ENCODE assay signal across 2 fruit fly cellular contexts in genomic region chr3L:26013573-26014366, dm6.
TF ChIP-seq lines count a peak whose summit lies in the region.

No protein-coding gene starts in this region.

TF ChIP-seq in whole organism, embryonic, 481 proteins besides CTCF, POLR2A, EP300 and RAD21 (continued from another document):
- TF ChIP-seq pfk (GFP tag; optimal IDR thresholded peaks at IDR 0.05; lab: Kevin White, UChicago) (peak; percentile 61), CG17361 (GFP tag; IDR thresholded peaks at IDR 0.05; lab: Robert Waterston, UW) (peak; percentile 76), CoRest (tag; optimal IDR thresholded peaks at IDR 0.05; lab: Kevin White, UChicago) (peak; percentile 39), CG1603 (tag; optimal IDR thresholded peaks at IDR 0.05; lab: Kevin White, UChicago) (peak; percentile 99), gfzf (GFP tag; optimal IDR thresholded peaks at IDR 0.05; lab: Kevin White, UChicago) (peak; percentile 14), Abd-B (GFP tag; optimal IDR thresholded peaks at IDR 0.05; lab: Kevin White, UChicago) (peak; percentile 32), CG7839 (tag; optimal IDR thresholded peaks at IDR 0.05; lab: Kevin White, UChicago) (peak; percentile 11), Usf (GFP tag; optimal IDR thresholded peaks at IDR 0.05; lab: Kevin White, UChicago) (peak; percentile 17), Ets65A (GFP tag; lab: Kevin White, UChicago) (peak; percentile 92), CG9817 (tag; optimal IDR thresholded peaks at IDR 0.05; lab: Kevin White, UChicago) (peak; percentile 29), slbo (GFP tag; IDR thresholded peaks at IDR 0.05; lab: Robert Waterston, UW) (peak; percentile 67), Gug (GFP tag; IDR thresholded peaks at IDR 0.05; lab: Robert Waterston, UW) (peak; percentile 32; the same call in 1 of the 4 replicates), dmrt11E (tag; optimal IDR thresholded peaks at IDR 0.05; lab: Kevin White, UChicago) (peak; percentile 41), Eip74EF (GFP tag; optimal IDR thresholded peaks at IDR 0.05; lab: Kevin White, UChicago) (peak in 1 of 2 experiments; percentile 89), Sry-δ (GFP tag; optimal IDR thresholded peaks at IDR 0.05; lab: Kevin White, UChicago) (peak; percentile 11), CG3995 (GFP tag; optimal IDR thresholded peaks at IDR 0.05; lab: Kevin White, UChicago) (peak; percentile 35), crp (GFP tag; optimal IDR thresholded peaks at IDR 0.05; lab: Kevin White, UChicago) (peak in 1 of 2 experiments; percentile 36), CG30020 (tag; optimal IDR thresholded peaks at IDR 0.05; lab: Kevin White, UChicago) (peak; percentile 98), CG8290 (GFP tag; optimal IDR thresholded peaks at IDR 0.05; lab: Kevin White, UChicago) (peak; percentile 73), CG8290 (tag; optimal IDR thresholded peaks at IDR 0.05; lab: Kevin White, UChicago) (peak in 1 of 2 experiments; percentile 66), D19B (GFP tag; optimal IDR thresholded peaks at IDR 0.05; lab: Kevin White, UChicago) (peak; percentile 1), lola (GFP tag; optimal IDR thresholded peaks at IDR 0.05; lab: Kevin White, UChicago) (peak in 1 of 3 experiments; percentile 95), Dfd (GFP tag; optimal IDR thresholded peaks at IDR 0.05; lab: Kevin White, UChicago) (peak in 1 of 2 experiments; percentile 96), CG11723 (GFP tag; optimal IDR thresholded peaks at IDR 0.05; lab: Kevin White, UChicago) (peak; percentile 92), CG10366 (GFP tag; IDR thresholded peaks at IDR 0.05; lab: Robert Waterston, UW) (peak; percentile 30; the same call in 1 of the 2 replicates), CG9437 (GFP tag; optimal IDR thresholded peaks at IDR 0.05; lab: Kevin White, UChicago) (peak; percentile 6), CG15011 (GFP tag; optimal IDR thresholded peaks at IDR 0.05; lab: Kevin White, UChicago) (no peak), CG33213 (GFP tag; optimal IDR thresholded peaks at IDR 0.05; lab: Kevin White, UChicago) (peak; percentile 79), CG4617 (GFP tag; optimal IDR thresholded peaks at IDR 0.05; lab: Kevin White, UChicago; ENCODE audit: borderline replicate concordance) (peak; percentile 20), amos (GFP tag; IDR thresholded peaks at IDR 0.05; lab: Robert Waterston, UW; ENCODE audit: partially characterized antibody) (no peak; the same call in 1 of the 2 replicates), ssp (GFP tag; IDR thresholded peaks at IDR 0.05; lab: Robert Waterston, UW) (peak; percentile 100), tll (GFP tag; optimal IDR thresholded peaks at IDR 0.05; lab: Kevin White, UChicago) (peak in 1 of 2 experiments; percentile 95), zfh1 (GFP tag; IDR thresholded peaks at IDR 0.05; lab: Robert Waterston, UW) (no peak), mam (GFP tag; optimal IDR thresholded peaks at IDR 0.05; lab: Kevin White, UChicago) (peak; percentile 32), Lhr (GFP tag; optimal IDR thresholded peaks at IDR 0.05; lab: Kevin White, UChicago) (peak; percentile 78), Rx (GFP tag; IDR thresholded peaks at IDR 0.05; lab: Robert Waterston, UW) (no peak; the same call in 1 of the 2 replicates), bcd (GFP tag; optimal IDR thresholded peaks at IDR 0.05; lab: Kevin White, UChicago) (peak; percentile 14), CG9876 (GFP tag; optimal IDR thresholded peaks at IDR 0.05; lab: Kevin White, UChicago) (peak; percentile 3), Hr78 (GFP tag; optimal IDR thresholded peaks at IDR 0.05; lab: Kevin White, UChicago) (peak in 1 of 2 experiments; percentile 75), CG8089 (GFP tag; optimal IDR thresholded peaks at IDR 0.05; lab: Kevin White, UChicago) (peak; percentile 68)
TF ChIP-seq in whole organism, embryonic: peak in this region for 47.

TF ChIP-seq in whole organism, prepupa, 60 proteins besides CTCF, POLR2A, EP300 and RAD21 (continued from another document):
- TF ChIP-seq CG7368 (GFP tag; optimal IDR thresholded peaks at IDR 0.05; lab: Kevin White, UChicago) (no peak), Gug (GFP tag; IDR thresholded peaks at IDR 0.05; lab: Robert Waterston, UW) (no peak), CG3032 (tag; optimal IDR thresholded peaks at IDR 0.05; lab: Kevin White, UChicago) (peak; percentile 18), Smox (GFP tag; optimal IDR thresholded peaks at IDR 0.05; lab: Kevin White, UChicago) (no peak), Hr39 (GFP tag; optimal IDR thresholded peaks at IDR 0.05; lab: Kevin White, UChicago) (peak; percentile 24), CG11902 (GFP tag; optimal IDR thresholded peaks at IDR 0.05; lab: Kevin White, UChicago) (no peak), CG11294 (GFP tag; IDR thresholded peaks at IDR 0.05; lab: Robert Waterston, UW) (no peak), Eip75B (GFP tag; optimal IDR thresholded peaks at IDR 0.05; lab: Kevin White, UChicago) (no peak), spab (GFP tag; optimal IDR thresholded peaks at IDR 0.05; lab: Kevin White, UChicago) (no peak), achi (GFP tag; optimal IDR thresholded peaks at IDR 0.05; lab: Kevin White, UChicago) (no peak), CG6854 (GFP tag; optimal IDR thresholded peaks at IDR 0.05; lab: Kevin White, UChicago) (no peak), esn (GFP tag; optimal IDR thresholded peaks at IDR 0.05; lab: Kevin White, UChicago) (no peak), CG8632 (GFP tag; optimal IDR thresholded peaks at IDR 0.05; lab: Kevin White, UChicago) (no peak), CG6792 (GFP tag; optimal IDR thresholded peaks at IDR 0.05; lab: Kevin White, UChicago) (no peak), dac (GFP tag; optimal IDR thresholded peaks at IDR 0.05; lab: Kevin White, UChicago) (no peak), net (GFP tag; optimal IDR thresholded peaks at IDR 0.05; lab: Kevin White, UChicago) (no peak), topi (GFP tag; optimal IDR thresholded peaks at IDR 0.05; lab: Kevin White, UChicago) (no peak), Eip93F (GFP tag; optimal IDR thresholded peaks at IDR 0.05; lab: Kevin White, UChicago) (no peak), Ets96B (tag; optimal IDR thresholded peaks at IDR 0.05; lab: Kevin White, UChicago) (no peak), CG10669 (GFP tag; optimal IDR thresholded peaks at IDR 0.05; lab: Kevin White, UChicago) (no peak), salr (GFP tag; optimal IDR thresholded peaks at IDR 0.05; lab: Kevin White, UChicago) (peak in 1 of 2 experiments; percentile 33), Hr38 (GFP tag; optimal IDR thresholded peaks at IDR 0.05; lab: Kevin White, UChicago) (no peak), Sox14 (GFP tag; optimal IDR thresholded peaks at IDR 0.05; lab: Kevin White, UChicago) (no peak), CG32006 (GFP tag; optimal IDR thresholded peaks at IDR 0.05; lab: Kevin White, UChicago) (peak; percentile 51), CG4318 (GFP tag; optimal IDR thresholded peaks at IDR 0.05; lab: Kevin White, UChicago) (no peak), OdsH (GFP tag; optimal IDR thresholded peaks at IDR 0.05; lab: Kevin White, UChicago) (no peak), fkh (GFP tag; optimal IDR thresholded peaks at IDR 0.05; lab: Kevin White, UChicago) (no peak), lz (GFP tag; optimal IDR thresholded peaks at IDR 0.05; lab: Kevin White, UChicago) (no peak), Met (GFP tag; optimal IDR thresholded peaks at IDR 0.05; lab: Kevin White, UChicago) (no peak), Eip78C (GFP tag; lab: Kevin White, UChicago) (peak; percentile 40), CG31627 (GFP tag; optimal IDR thresholded peaks at IDR 0.05; lab: Kevin White, UChicago) (no peak), Blimp-1 (GFP tag; optimal IDR thresholded peaks at IDR 0.05; lab: Kevin White, UChicago) (no peak)
